Worm (Caenorhabditis elegans) whole organism, young adult: Measurements from ENCODE around the gene sam-4.
A peak's percentile ranks its signal among the peaks of the same experiment; 100 is the strongest.

Source experiments
- B0019.2 ChIP-seq: fragments of 200-800 bp; sonication (Bioruptor generic); conservative IDR thresholded peaks from 2 replicates; pipeline ENCODE4 v1.3.6; 2022; ENCODE audit warnings: missing genetic modification reagents, missing genetic modification characterization, missing compliant biosample characterization
- B0035.1 ChIP-seq: sonication (generic microtip); optimal IDR thresholded peaks from 2 replicates; lab custom pipeline; 2016; ENCODE audit warnings: missing genetic modification characterization, mild to moderate bottlenecking, missing compliant biosample characterization, missing genotype, missing genetic modification reagents
- B0261.1 ChIP-seq: sonication (generic microtip); optimal IDR thresholded peaks from 2 replicates; lab custom pipeline; 2016; ENCODE audit warnings: mild to moderate bottlenecking, missing genetic modification characterization, moderate library complexity, missing compliant biosample characterization
- B0336.3 ChIP-seq: fragments of 200-800 bp; sonication (Bioruptor generic); IDR thresholded peaks from 2 replicates; pipeline ENCODE4 v1.3.6; 2022; ENCODE audit warnings: missing genetic modification characterization, missing compliant biosample characterization
- F33H1.4 ChIP-seq: fragments of 200-800 bp; sonication (Bioruptor generic); IDR thresholded peaks from 2 replicates; pipeline ENCODE4 v1.3.6; 2022; ENCODE audit warnings: missing genetic modification reagents, missing genetic modification characterization, missing compliant biosample characterization
- F39B2.1 ChIP-seq: fragments of 200-800 bp; sonication (Bioruptor generic); IDR thresholded peaks from 2 replicates; pipeline ENCODE4 v1.3.6; 2022; ENCODE audit warnings: missing genetic modification reagents, missing genetic modification characterization, missing compliant biosample characterization
- K11D2.4 ChIP-seq: fragments of 200-800 bp; sonication (Bioruptor generic); IDR thresholded peaks from 2 replicates; pipeline ENCODE4 v1.3.6; 2022; ENCODE audit warnings: missing genetic modification reagents, missing genetic modification characterization, missing compliant biosample characterization
- K12H6.12 ChIP-seq: fragments of 200-800 bp; sonication (Bioruptor generic); optimal IDR thresholded peaks from 2 replicates; lab custom pipeline; 2018; ENCODE audit warnings: mild to moderate bottlenecking, missing genetic modification characterization, missing compliant biosample characterization
- T07F8.4 ChIP-seq: sonication (generic microtip); optimal IDR thresholded peaks from 2 replicates; lab custom pipeline; 2016; ENCODE audit warnings: mild to moderate bottlenecking, missing genetic modification characterization, moderate library complexity, missing compliant biosample characterization
- ZK185.1 ChIP-seq: sonication (generic microtip); optimal IDR thresholded peaks from 2 replicates; lab custom pipeline; 2016; ENCODE audit warnings: mild to moderate bottlenecking, missing genetic modification characterization, missing compliant biosample characterization; ENCODE audit not compliant: poor library complexity, severe bottlenecking
- atf-7 ChIP-seq: sonication (generic microtip); optimal IDR thresholded peaks from 2 replicates; lab custom pipeline; 2017; ENCODE audit warnings: mild to moderate bottlenecking, missing genetic modification characterization, missing compliant biosample characterization
- attf-5 ChIP-seq: fragments of 200-800 bp; sonication (Bioruptor generic); optimal IDR thresholded peaks from 2 replicates; lab custom pipeline; 2018; ENCODE audit warnings: mild to moderate bottlenecking, missing genetic modification characterization, missing compliant biosample characterization
- attf-6 ChIP-seq: fragments of 200-800 bp; sonication (Bioruptor generic); IDR thresholded peaks from 2 replicates; pipeline ENCODE4 v1.3.6; 2022; ENCODE audit warnings: missing genetic modification reagents, missing genetic modification characterization, missing compliant biosample characterization
- cebp-1 ChIP-seq, 2 experiments: fragments of 200-800 bp in 1 of 2; sonication (Bioruptor generic) in 1 of 2; sonication (generic microtip) in 1 of 2; IDR thresholded peaks in 1 of 2; optimal IDR thresholded peaks in 1 of 2; 2 replicates each; pipeline versions ENCODE4 v1.3.6 to Lab custom; 2017 to 2022; ENCODE audit warnings: missing compliant biosample characterization in 2 of 2, missing genetic modification characterization in 2 of 2, mild to moderate bottlenecking in 1 of 2, missing genetic modification reagents in 1 of 2, moderate library complexity in 1 of 2
- ceh-27 ChIP-seq: fragments of 200-800 bp; sonication (Bioruptor generic); optimal IDR thresholded peaks from 2 replicates; lab custom pipeline; 2018; ENCODE audit warnings: mild to moderate bottlenecking, missing genetic modification characterization, moderate library complexity, missing compliant biosample characterization
- ceh-58 ChIP-seq: fragments of 200-800 bp; sonication (Bioruptor generic); IDR thresholded peaks from 2 replicates; pipeline ENCODE4 v1.3.6; 2022; ENCODE audit warnings: missing genetic modification characterization, missing compliant biosample characterization
- ceh-79 ChIP-seq: sonication (generic microtip); optimal IDR thresholded peaks from 2 replicates; lab custom pipeline; 2017; ENCODE audit warnings: mild to moderate bottlenecking, missing genetic modification characterization, missing compliant biosample characterization
- chd-7 ChIP-seq: sonication (generic microtip); optimal IDR thresholded peaks from 2 replicates; lab custom pipeline; 2016; ENCODE audit warnings: mild to moderate bottlenecking, missing genetic modification characterization, moderate library complexity, missing compliant biosample characterization
- die-1 ChIP-seq: sonication (generic microtip); optimal IDR thresholded peaks from 2 replicates; lab custom pipeline; 2016; ENCODE audit warnings: missing genotype, mild to moderate bottlenecking, missing genetic modification characterization, missing compliant biosample characterization
- fkh-3 ChIP-seq: sonication (generic microtip); optimal IDR thresholded peaks from 2 replicates; lab custom pipeline; 2016; ENCODE audit warnings: mild to moderate bottlenecking, missing genetic modification characterization, missing compliant biosample characterization
- hlh-26 ChIP-seq: fragments of 200-800 bp; sonication (Bioruptor generic); conservative IDR thresholded peaks from 2 replicates; pipeline ENCODE4 v1.3.6; 2022; ENCODE audit warnings: missing genetic modification reagents, missing genetic modification characterization, missing compliant biosample characterization
- hmg-1.2 ChIP-seq: fragments of 200-800 bp; sonication (Bioruptor generic); IDR thresholded peaks from 2 replicates; pipeline ENCODE4 v1.3.6; 2022; ENCODE audit warnings: missing genetic modification reagents, missing genetic modification characterization, missing compliant biosample characterization
- hrde-1 ChIP-seq: sonication (generic microtip); optimal IDR thresholded peaks from 2 replicates; lab custom pipeline; 2016; ENCODE audit warnings: missing genetic modification characterization, mild to moderate bottlenecking, missing compliant biosample characterization, moderate library complexity, missing genotype, missing genetic modification reagents, borderline replicate concordance
- lag-1 ChIP-seq: fragments of 200-800 bp; sonication (Bioruptor generic); IDR thresholded peaks from 2 replicates; pipeline ENCODE4 v1.3.6; 2022; ENCODE audit warnings: missing genetic modification reagents, missing genetic modification characterization, missing compliant biosample characterization
- lin-35 ChIP-seq, 3 experiments: fragments of 150-350 bp in 2 of 3; sonication (generic microtip) in 1 of 3; optimal IDR thresholded peaks; 2 replicates each; lab custom pipeline; 2014 to 2018; ENCODE audit warnings: missing biosample characterization in 3 of 3, missing genetic modification characterization in 3 of 3, missing genetic modification reagents in 3 of 3
- lin-40 ChIP-seq: sonication (generic microtip); optimal IDR thresholded peaks from 2 replicates; lab custom pipeline; 2016; ENCODE audit warnings: missing genetic modification characterization, mild to moderate bottlenecking, missing compliant biosample characterization, missing genotype, missing genetic modification reagents
- lin-54 ChIP-seq: fragments of 200-800 bp; sonication (Bioruptor generic); optimal IDR thresholded peaks from 2 replicates; lab custom pipeline; 2018; ENCODE audit warnings: mild to moderate bottlenecking, missing genetic modification characterization, missing compliant biosample characterization
- lsl-1 ChIP-seq: fragments of 200-800 bp; sonication (Bioruptor generic); optimal IDR thresholded peaks from 2 replicates; lab custom pipeline; 2018; ENCODE audit warnings: mild to moderate bottlenecking, missing genetic modification characterization, moderate library complexity, missing compliant biosample characterization
- madf-6 ChIP-seq: fragments of 200-800 bp; sonication (Bioruptor generic); IDR thresholded peaks from 2 replicates; pipeline ENCODE4 v1.3.6; 2022; ENCODE audit warnings: missing genetic modification reagents, missing genetic modification characterization, missing compliant biosample characterization
- mcd-1 ChIP-seq: fragments of 200-800 bp; sonication (Bioruptor generic); IDR thresholded peaks from 2 replicates; pipeline ENCODE4 v1.3.6; 2022; ENCODE audit warnings: missing genetic modification reagents, missing genetic modification characterization, missing compliant biosample characterization
- nhr-27 ChIP-seq: fragments of 200-800 bp; sonication (Bioruptor generic); optimal IDR thresholded peaks from 2 replicates; lab custom pipeline; 2018; ENCODE audit warnings: mild to moderate bottlenecking, missing genetic modification characterization, moderate library complexity, missing compliant biosample characterization
- nhr-80 ChIP-seq: sonication (generic microtip); optimal IDR thresholded peaks from 2 replicates; lab custom pipeline; 2016; ENCODE audit warnings: missing genetic modification characterization, missing compliant biosample characterization
- rec-8 ChIP-seq, 2 experiments: sonication (generic microtip); optimal IDR thresholded peaks; 2 replicates each; lab custom pipeline; 2016; ENCODE audit warnings: mild to moderate bottlenecking in 2 of 2, missing genetic modification characterization in 2 of 2, missing genetic modification reagents in 2 of 2, missing genotype in 2 of 2, missing biosample characterization in 1 of 2, missing compliant biosample characterization in 1 of 2, moderate library complexity in 1 of 2
- snpc-4 ChIP-seq, 5 experiments: fragments of 150-350 bp in 1 of 5; sonication (generic microtip) in 4 of 5; optimal IDR thresholded peaks; 2 replicates each; lab custom pipeline; 2014 to 2018; ENCODE audit warnings: missing genetic modification characterization in 5 of 5, missing biosample characterization in 3 of 5, antibody characterized with exemption in 2 of 5, mild to moderate bottlenecking in 2 of 5, missing compliant biosample characterization in 2 of 5, missing genotype in 2 of 5, moderate library complexity in 2 of 5, missing genetic modification reagents in 1 of 5
- somi-1 ChIP-seq: fragments of 200-800 bp; sonication (Bioruptor generic); optimal IDR thresholded peaks from 2 replicates; lab custom pipeline; 2018; ENCODE audit warnings: mild to moderate bottlenecking, missing genetic modification characterization, missing compliant biosample characterization
- tbx-9 ChIP-seq: sonication (generic microtip); optimal IDR thresholded peaks from 2 replicates; lab custom pipeline; 2016; ENCODE audit warnings: borderline replicate concordance, missing genetic modification characterization, inconsistent platforms, missing compliant biosample characterization
- unc-130 ChIP-seq: sonication (generic microtip); optimal IDR thresholded peaks from 2 replicates; lab custom pipeline; 2016; ENCODE audit warnings: missing genetic modification reagents, missing genetic modification characterization, missing compliant biosample characterization
- ztf-25 ChIP-seq: fragments of 200-800 bp; sonication (Bioruptor generic); IDR thresholded peaks from 2 replicates; pipeline ENCODE4 v1.3.6; 2022; ENCODE audit warnings: missing genetic modification reagents, missing genetic modification characterization, missing compliant biosample characterization
- ztf-26 ChIP-seq: sonication (generic microtip); optimal IDR thresholded peaks from 2 replicates; lab custom pipeline; 2017; ENCODE audit warnings: missing genetic modification characterization, missing compliant biosample characterization
- ztf-3 ChIP-seq: fragments of 200-800 bp; sonication (Bioruptor generic); optimal IDR thresholded peaks from 2 replicates; lab custom pipeline; 2018; ENCODE audit warnings: mild to moderate bottlenecking, missing genetic modification characterization, missing compliant biosample characterization

sam-4 gene

DNA sequence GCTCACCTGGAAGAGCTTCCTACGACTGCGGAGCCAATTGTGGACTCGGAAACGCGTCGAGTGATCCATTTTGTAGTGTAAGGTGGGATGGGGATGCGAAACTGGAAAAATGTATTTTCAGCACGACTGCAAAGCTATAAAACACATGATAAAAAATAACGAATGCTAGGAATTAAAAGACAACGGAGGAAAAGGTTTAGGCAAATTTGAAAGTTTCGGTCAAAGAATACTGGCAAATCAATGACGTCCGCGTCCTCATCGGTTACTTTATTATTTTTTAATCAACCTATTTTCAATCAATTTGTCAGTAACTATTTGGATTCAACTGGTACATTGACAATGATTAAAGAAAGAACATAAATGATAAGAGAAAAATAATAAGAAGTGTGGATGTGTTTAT, 41.3 kb downstream of the sam-4 start, which contains the start of gene C17G10.7:
TSS of gene C17G10.7 (minus strand) at position 101 of the 400 bp plus-strand sequence.
- TF ChIP-seq lag-1 (GFP tag; lab: Robert Waterston, UW) (no peak), lin-35 (GFP tag; optimal IDR thresholded peaks at IDR 0.05; lab: Kevin White, UChicago) (no peak), ceh-79 (tag; lab: Kevin White, UChicago) (no peak), ceh-27 (no peak), somi-1 (GFP tag; lab: Kevin White, UChicago) (no peak), nhr-80 (no peak), atf-7 (tag; lab: Kevin White, UChicago) (no peak), attf-5 (GFP tag; lab: Kevin White, UChicago) (no peak), ceh-58 (GFP tag; lab: Robert Waterston, UW) (no peak), fkh-3 (tag; lab: Kevin White, UChicago) (no peak), cebp-1 (GFP tag; IDR thresholded peaks at IDR 0.05; lab: Robert Waterston, UW) (no peak), cebp-1 (tag; optimal IDR thresholded peaks at IDR 0.05; lab: Kevin White, UChicago) (no peak), lsl-1 (GFP tag; lab: Kevin White, UChicago) (no peak)
- TF ChIP-seq, all 124 proteins: peak for 0

DNA sequence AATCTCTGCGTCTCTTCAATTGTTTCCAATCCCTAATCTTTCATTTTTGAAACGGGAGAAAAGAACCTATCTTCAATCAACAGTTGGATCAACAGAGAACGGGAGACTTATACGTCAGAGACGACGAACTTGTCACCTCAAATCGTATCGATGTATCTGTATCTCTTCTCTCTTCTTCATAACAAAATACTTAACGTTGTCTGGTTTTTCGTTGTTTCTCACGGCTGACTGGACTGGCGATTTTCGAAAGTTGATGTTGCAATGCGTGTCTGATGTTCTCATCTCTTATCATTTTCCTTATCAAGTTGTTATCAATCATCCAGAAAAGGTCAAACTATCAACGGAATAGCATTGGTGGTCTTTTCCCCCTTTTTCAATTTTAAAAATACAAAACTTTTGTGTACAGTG, 43.5 kb downstream of the sam-4 start:
- no peak for TF ChIP-seq chd-7 (tag; lab: Kevin White, UChicago)
- TF ChIP-seq somi-1 (GFP tag; lab: Kevin White, UChicago), result peak; percentile 77
- TF ChIP-seq hrde-1, result no peak
- TF ChIP-seq hmg-1.2 (GFP tag; lab: Robert Waterston, UW), result 0 out of 2 replicates have a peak, but pooled peaks have one; percentile 14
- TF ChIP-seq B0336.3 (GFP tag; lab: Robert Waterston, UW), result no peak
- 0 out of 2 replicates have a peak, but pooled peaks have one; percentile 14 for TF ChIP-seq mcd-1 (GFP tag; lab: Robert Waterston, UW)
- TF ChIP-seq snpc-4 (GFP tag; optimal IDR thresholded peaks at IDR 0.05; lab: Kevin White, UChicago), result no peak
- peak in 1 of 4 experiments; percentile 40 for TF ChIP-seq snpc-4 (tag; optimal IDR thresholded peaks at IDR 0.05; lab: Kevin White, UChicago)
- peak; percentile 80 for TF ChIP-seq lin-40
- TF ChIP-seq B0035.1 (tag; lab: Kevin White, UChicago), result no peak
- peak; percentile 49 for TF ChIP-seq die-1 (tag; lab: Kevin White, UChicago)
- no peak for TF ChIP-seq cebp-1 (GFP tag; IDR thresholded peaks at IDR 0.05; lab: Robert Waterston, UW)
- TF ChIP-seq cebp-1 (tag; optimal IDR thresholded peaks at IDR 0.05; lab: Kevin White, UChicago), result no peak
- no peak for TF ChIP-seq T07F8.4
- no peak for TF ChIP-seq ceh-27
- TF ChIP-seq nhr-27 (tag; lab: Kevin White, UChicago), result no peak
- TF ChIP-seq rec-8 (tag; optimal IDR thresholded peaks at IDR 0.05; lab: Kevin White, UChicago), result no peak
- peak; percentile 88 for TF ChIP-seq ztf-26
- TF ChIP-seq lin-54, result no peak
- 0 out of 2 replicates have a peak, but pooled peaks have one; percentile 25 for TF ChIP-seq K11D2.4 (GFP tag; lab: Robert Waterston, UW)
- TF ChIP-seq unc-130 (GFP tag; lab: Kevin White, UChicago), result no peak
- TF ChIP-seq ztf-3 (GFP tag; lab: Kevin White, UChicago), result no peak
- TF ChIP-seq nhr-80, result peak; percentile 54
- no peak for TF ChIP-seq attf-5 (GFP tag; lab: Kevin White, UChicago)

DNA sequence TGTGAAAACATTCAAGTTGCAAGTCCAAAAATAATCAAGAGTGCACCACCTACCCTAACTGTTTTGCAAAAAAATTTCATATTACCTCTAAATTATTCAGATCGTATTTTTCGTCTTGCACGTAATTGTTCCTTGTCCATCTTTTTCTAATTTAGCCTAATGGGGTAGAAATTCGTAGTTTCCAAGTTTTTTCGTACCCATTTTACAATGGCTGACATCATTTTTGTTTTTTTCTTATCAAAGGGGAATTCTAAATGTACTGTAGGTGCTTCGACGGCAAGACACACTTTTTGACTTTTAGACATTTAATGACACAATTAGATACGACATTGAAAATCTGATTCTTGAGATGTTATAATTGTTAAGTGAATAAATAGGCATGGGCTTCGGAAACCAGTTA, 44.6 kb downstream of the sam-4 start:
- TF ChIP-seq K12H6.12 (tag; lab: Kevin White, UChicago) (no peak), B0019.2 (GFP tag; lab: Robert Waterston, UW) (no peak), ztf-25 (GFP tag; lab: Robert Waterston, UW) (no peak), ztf-3 (GFP tag; lab: Kevin White, UChicago) (no peak), lin-40 (no peak), ZK185.1 (no peak), ceh-79 (tag; lab: Kevin White, UChicago) (no peak), tbx-9 (tag; lab: Kevin White, UChicago) (no peak), F33H1.4 (no peak), B0261.1 (tag; lab: Kevin White, UChicago) (no peak), F39B2.1 (GFP tag; lab: Robert Waterston, UW) (no peak), T07F8.4 (no peak), die-1 (tag; lab: Kevin White, UChicago) (no peak), attf-6 (GFP tag; lab: Robert Waterston, UW) (no peak), hlh-26 (GFP tag; lab: Robert Waterston, UW) (no peak), madf-6 (GFP tag; lab: Robert Waterston, UW) (no peak)
